Fruit fly (Drosophila melanogaster) whole organism, embryonic: ENCODE results near the gene Kat60.

Source experiments
- Antp ChIP-seq: fragments of 200-800 bp; sonication (Bioruptor generic); optimal IDR thresholded peaks from 3 replicates; lab custom pipeline; 2016; ENCODE audit warnings: missing biosample characterization, missing genetic modification characterization
- CG2202 ChIP-seq: fragments of 200-800 bp; sonication (Bioruptor generic); optimal IDR thresholded peaks from 2 replicates; lab custom pipeline; 2018; ENCODE audit warnings: missing biosample characterization, mild to moderate bottlenecking, missing genetic modification characterization
- CG3995 ChIP-seq: fragments of 200-800 bp; sonication (Bioruptor generic); optimal IDR thresholded peaks from 3 replicates; lab custom pipeline; 2016; ENCODE audit warnings: missing biosample characterization, missing genetic modification characterization
- D19B ChIP-seq: fragments of 200-800 bp; sonication (Bioruptor generic); optimal IDR thresholded peaks from 2 replicates; lab custom pipeline; 2017; ENCODE audit warnings: missing biosample characterization, mild to moderate bottlenecking, missing genetic modification characterization
- dysf ChIP-seq: fragments of 200-800 bp; sonication (Bioruptor generic); IDR thresholded peaks from 3 replicates; pipeline ENCODE4 v1.3.6; 2022; ENCODE audit warnings: missing biosample characterization, missing genetic modification characterization

DNA sequence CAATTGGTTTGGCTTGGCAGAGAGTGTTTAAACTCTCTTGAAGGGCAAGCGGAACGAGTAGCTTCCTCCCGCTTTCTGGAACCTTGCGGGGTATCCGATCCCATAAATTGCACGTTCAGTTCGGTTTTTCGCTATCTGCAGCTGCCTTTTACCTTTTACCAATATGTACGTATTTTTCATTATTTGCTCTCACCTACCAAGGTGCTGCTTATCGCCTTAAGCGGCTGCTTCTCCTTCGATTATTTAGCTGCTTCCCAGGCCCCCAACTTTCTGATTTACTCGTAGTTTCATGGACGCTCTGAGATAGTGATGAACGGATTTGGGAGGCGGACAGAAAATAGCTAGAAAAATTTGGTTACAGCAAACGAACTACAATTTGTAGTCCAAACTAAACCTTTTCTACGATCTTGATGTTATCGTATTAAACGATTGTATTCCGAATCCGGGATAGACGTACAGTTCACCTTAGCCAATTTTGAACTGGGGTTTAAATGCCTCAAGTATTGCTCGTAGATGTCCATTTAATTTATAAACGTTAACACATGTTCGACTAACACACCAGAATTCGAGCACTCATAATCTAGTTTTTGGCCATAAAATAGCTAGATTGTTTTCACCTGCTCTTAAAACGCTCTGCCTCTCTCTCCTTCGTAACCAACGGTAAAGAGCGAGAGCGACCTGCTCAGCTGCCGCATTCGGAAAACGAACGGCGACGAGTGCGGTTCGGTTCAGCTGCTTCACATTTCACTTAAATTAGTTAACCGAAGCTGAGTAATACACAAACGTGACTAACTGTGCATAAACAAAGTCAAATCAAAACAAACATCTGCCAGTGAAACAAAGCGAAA, 32.5 kb upstream of the Kat60 start:
- TF ChIP-seq Antp (peak; percentile 42), D19B (GFP tag; lab: Kevin White, UChicago) (peak; percentile 39), CG2202 (no peak), CG3995 (peak; percentile 2), dysf (GFP tag; lab: Robert Waterston, UW) (no peak)
